Fruit fly (Drosophila melanogaster): ENCODE measurements around the gene AIF.

AIF gene

dm6 chr2L:2165864-2166263, 14.3 kb downstream of the AIF start (continued):
- TF ChIP-seq stc (GFP tag; IDR thresholded peaks at IDR 0.05), result no peak
- TF ChIP-seq CG9727 (GFP tag; optimal IDR thresholded peaks at IDR 0.05), result no peak
- no peak for TF ChIP-seq gsb (GFP tag; IDR thresholded peaks at IDR 0.05)
- no peak for TF ChIP-seq Ets97D (GFP tag; optimal IDR thresholded peaks at IDR 0.05)
- TF ChIP-seq gem (tag; optimal IDR thresholded peaks at IDR 0.05), result no peak
- TF ChIP-seq Hmx (GFP tag; optimal IDR thresholded peaks at IDR 0.05), result no peak
- no peak for TF ChIP-seq CG2116 (GFP tag; optimal IDR thresholded peaks at IDR 0.05)
- no peak for TF ChIP-seq btn (GFP tag; optimal IDR thresholded peaks at IDR 0.05)
- no peak for TF ChIP-seq CG30403 (GFP tag; optimal IDR thresholded peaks at IDR 0.05)
- TF ChIP-seq CG2120 (GFP tag; optimal IDR thresholded peaks at IDR 0.05), result no peak
- TF ChIP-seq CG8765 (GFP tag; IDR thresholded peaks at IDR 0.05), result no peak
- no peak for TF ChIP-seq slbo (GFP tag; IDR thresholded peaks at IDR 0.05)
- TF ChIP-seq Neu2 (GFP tag; optimal IDR thresholded peaks at IDR 0.05; ENCODE audit: borderline replicate concordance), result no peak
- TF ChIP-seq Blimp-1 (GFP tag; optimal IDR thresholded peaks at IDR 0.05), result no peak
- TF ChIP-seq CG17829 (tag; optimal IDR thresholded peaks at IDR 0.05), result no peak
- peak; percentile 69 for TF ChIP-seq sens (GFP tag)
- peak; percentile 96 for TF ChIP-seq chinmo (GFP tag; IDR thresholded peaks at IDR 0.05; ENCODE audit: partially characterized antibody)
- TF ChIP-seq CG11695 (GFP tag; IDR thresholded peaks at IDR 0.05), result no peak; the same call in 2 of the 3 replicates
- peak; percentile 12 for TF ChIP-seq odd (GFP tag; optimal IDR thresholded peaks at IDR 0.05)
- no peak for TF ChIP-seq CG12391 (tag; optimal IDR thresholded peaks at IDR 0.05)
- TF ChIP-seq ranshi (GFP tag; IDR thresholded peaks at IDR 0.05), result no peak
- peak; percentile 5 for TF ChIP-seq dmrt99B (tag; optimal IDR thresholded peaks at IDR 0.05)
- TF ChIP-seq Optix (GFP tag; IDR thresholded peaks at IDR 0.05), result no peak
- TF ChIP-seq D (optimal IDR thresholded peaks at IDR 0.05), result no peak
- no peak for TF ChIP-seq D (GFP tag; optimal IDR thresholded peaks at IDR 0.05)
- TF ChIP-seq tio (GFP tag; optimal IDR thresholded peaks at IDR 0.05), result no peak
- TF ChIP-seq tx (GFP tag; optimal IDR thresholded peaks at IDR 0.05), result no peak
- peak; percentile 9 for TF ChIP-seq CG6683 (GFP tag; optimal IDR thresholded peaks at IDR 0.05)
- TF ChIP-seq E2f1 (GFP tag; IDR thresholded peaks at IDR 0.05), result no peak
- TF ChIP-seq pho (GFP tag; optimal IDR thresholded peaks at IDR 0.05), result no peak
- TF ChIP-seq CG12155 (GFP tag; optimal IDR thresholded peaks at IDR 0.05), result no peak
- no peak for TF ChIP-seq NfI (GFP tag; optimal IDR thresholded peaks at IDR 0.05)
- TF ChIP-seq HLH54F (GFP tag; optimal IDR thresholded peaks at IDR 0.05), result no peak
- no peak for TF ChIP-seq ssp (GFP tag; IDR thresholded peaks at IDR 0.05)
- no peak for TF ChIP-seq org-1 (GFP tag; optimal IDR thresholded peaks at IDR 0.05)
- TF ChIP-seq CG12744 (GFP tag; optimal IDR thresholded peaks at IDR 0.05), result no peak
- no peak for TF ChIP-seq CG4424 (GFP tag; optimal IDR thresholded peaks at IDR 0.05)
- TF ChIP-seq tin (GFP tag; optimal IDR thresholded peaks at IDR 0.05), result no peak
- no peak for TF ChIP-seq CG11093 (GFP tag; IDR thresholded peaks at IDR 0.05)
- no peak for TF ChIP-seq Nf-YA (GFP tag; IDR thresholded peaks at IDR 0.05)
- TF ChIP-seq dpn (GFP tag; optimal IDR thresholded peaks at IDR 0.05), result no peak
- no peak for TF ChIP-seq CG4617 (GFP tag; optimal IDR thresholded peaks at IDR 0.05; ENCODE audit: borderline replicate concordance)
- TF ChIP-seq Sin3A (optimal IDR thresholded peaks at IDR 0.05), result no peak
- TF ChIP-seq Hr39 (optimal IDR thresholded peaks at IDR 0.05), result no peak
- TF ChIP-seq h (optimal IDR thresholded peaks at IDR 0.05), result no peak
- TF ChIP-seq CG31441 (GFP tag; IDR thresholded peaks at IDR 0.05), result no peak
- no peak for TF ChIP-seq CG14014 (GFP tag; IDR thresholded peaks at IDR 0.05)
- TF ChIP-seq Mes4 (GFP tag; optimal IDR thresholded peaks at IDR 0.05), result no peak
- TF ChIP-seq dmrt11E (tag; optimal IDR thresholded peaks at IDR 0.05), result no peak
- TF ChIP-seq CG7357 (GFP tag; IDR thresholded peaks at IDR 0.05), result no peak
- TF ChIP-seq unc-4 (GFP tag; IDR thresholded peaks at IDR 0.05; ENCODE audit: partially characterized antibody), result no peak
- TF ChIP-seq HmgZ (tag; optimal IDR thresholded peaks at IDR 0.05), result no peak
- TF ChIP-seq nerfin-1 (tag; optimal IDR thresholded peaks at IDR 0.05), result no peak
- TF ChIP-seq CG6813 (GFP tag; optimal IDR thresholded peaks at IDR 0.05), result no peak
